Worm (Caenorhabditis elegans) whole organism, L4/young adult: ENCODE data around the gene spat-1.

Experiments
- W03F9.2 ChIP-seq: fragments of 150-350 bp; optimal IDR thresholded peaks from 2 replicates; lab custom pipeline; 2014; ENCODE audit warnings: missing biosample characterization, missing genetic modification characterization
- dao-5 ChIP-seq: sonication (generic microtip); optimal IDR thresholded peaks from 2 replicates; lab custom pipeline; 2016; ENCODE audit warnings: missing genotype, missing genetic modification characterization, moderate library complexity, missing compliant biosample characterization

DNA sequence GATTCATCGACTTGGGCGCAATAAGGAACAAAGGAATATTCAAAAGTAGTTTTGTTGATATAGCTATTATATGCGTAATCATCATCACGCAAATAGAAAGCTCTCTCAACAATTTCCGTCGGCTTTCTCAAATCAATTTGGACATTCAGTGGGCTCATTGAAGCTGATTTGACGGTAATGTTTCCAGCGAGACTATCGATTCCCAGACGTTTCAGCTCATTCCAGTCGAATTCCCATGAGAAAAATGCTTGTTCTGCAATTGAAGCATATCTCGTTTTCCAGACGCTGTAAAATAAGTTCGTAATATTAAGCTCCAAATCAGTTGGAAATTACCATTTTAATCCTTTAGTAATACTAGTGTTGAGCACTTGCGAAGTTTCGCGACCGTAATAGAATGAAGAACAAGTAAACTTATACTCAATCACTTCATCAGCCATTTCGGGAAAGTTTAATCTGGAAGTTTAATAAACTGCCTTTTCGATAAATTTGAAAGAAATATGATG, 5.4 kb upstream of the spat-1 start, which contains the start of gene btb-20:
- TF ChIP-seq W03F9.2 (no peak), dao-5 (tag; lab: Kevin White, UChicago) (no peak)
